Fruit fly (Drosophila melanogaster) whole organism, prepupa: ENCODE data around the gene CG33303.

Source experiments
- CG16779 ChIP-seq: fragments of 200-800 bp; sonication (Bioruptor generic); optimal IDR thresholded peaks from 3 replicates; lab custom pipeline; 2017; ENCODE audit warnings: missing biosample characterization, mild to moderate bottlenecking, missing genetic modification characterization
- dsx ChIP-seq: fragments of 200-800 bp; optimal IDR thresholded peaks from 3 replicates; lab custom pipeline; 2019; ENCODE audit warnings: missing biosample characterization, mild to moderate bottlenecking, missing genetic modification characterization, moderate library complexity; ENCODE audit not compliant: poor library complexity, severe bottlenecking

dm6 chr2L:10413251-10414127, 37.9 kb upstream of the CG33303 start, which contains the start of the genes CG5355 and Klp31E:
- TF ChIP-seq dsx (GFP tag; lab: Kevin White, UChicago) (no peak), CG16779 (tag; lab: Kevin White, UChicago) (no peak)
